Worm (Caenorhabditis elegans): ENCODE results near the gene cest-8.

- TF ChIP-seq vab-15 (tag; optimal IDR thresholded peaks at IDR 0.05) (no peak), sup-37 (GFP tag; optimal IDR thresholded peaks at IDR 0.05) (no peak), ztf-11 (tag; optimal IDR thresholded peaks at IDR 0.05) (no peak), sox-4 (tag; optimal IDR thresholded peaks at IDR 0.05) (no peak), nhr-84 (tag; optimal IDR thresholded peaks at IDR 0.05) (no peak), snpc-4 (tag; optimal IDR thresholded peaks at IDR 0.05) (no peak), irx-1 (tag; optimal IDR thresholded peaks at IDR 0.05) (no peak), elt-3 (tag; optimal IDR thresholded peaks at IDR 0.05) (no peak), egl-27 (tag; optimal IDR thresholded peaks at IDR 0.05) (no peak), unc-62 (GFP tag; optimal IDR thresholded peaks at IDR 0.05) (no peak)
Observed at ce11 chrX:12234424-12234823, 15.0 kb downstream of the cest-8 start.
